Worm (Caenorhabditis elegans) whole organism, dauer: Measurements from ENCODE around the gene F46B3.1.

Source experiments
- unc-62 ChIP-seq: sonication (generic microtip); optimal IDR thresholded peaks from 2 replicates; lab custom pipeline; 2017; ENCODE audit warnings: missing biosample characterization, missing genetic modification reagents, missing genetic modification characterization

The F46B3.1 gene

DNA sequence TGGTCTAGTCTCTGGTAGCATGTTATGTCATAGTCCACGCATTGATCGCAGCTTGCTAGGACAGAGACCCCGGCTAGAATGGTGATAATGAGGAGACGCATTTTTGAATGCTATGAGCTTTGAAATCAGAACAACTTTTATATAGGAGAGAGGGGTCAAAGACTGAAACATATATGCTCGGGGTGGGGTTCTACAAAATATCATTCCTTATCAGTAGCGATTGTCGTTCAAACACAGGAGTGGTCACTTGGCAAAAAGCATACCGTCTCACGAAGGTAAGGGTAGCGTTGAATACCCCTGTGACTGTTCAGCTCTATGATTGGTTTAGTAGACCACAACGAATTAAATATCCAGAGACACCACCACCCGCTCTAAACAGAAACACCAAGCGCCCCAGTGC lies at the start of gene F46B3.1:
Gene F46B3.1, minus strand, starts transcription at position 101 of the 400 bp plus-strand sequence.
- TF ChIP-seq unc-62 (GFP tag; lab: Kevin White, UChicago) = no peak

DNA sequence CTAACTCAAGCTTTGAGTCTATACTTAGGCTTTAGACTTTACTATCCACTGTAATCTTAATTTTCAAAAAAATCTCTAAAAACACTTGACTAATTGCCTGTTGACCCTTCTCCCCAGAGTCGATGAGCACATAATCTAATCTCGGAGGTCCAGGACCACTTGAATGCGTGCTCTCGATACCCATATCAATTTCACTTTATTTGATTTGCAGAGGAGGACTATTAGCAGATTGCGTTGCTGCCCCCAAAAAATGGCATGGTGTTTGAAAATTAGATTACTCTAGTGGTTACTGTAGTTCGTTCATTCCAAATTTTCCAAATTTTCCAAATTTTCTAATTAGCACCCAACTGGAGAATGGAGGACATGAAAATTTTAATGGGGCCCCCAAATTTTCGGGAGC lies 48.5 kb upstream of the F46B3.1 start:
- no peak for TF ChIP-seq unc-62 (GFP tag; lab: Kevin White, UChicago)

- TF ChIP-seq unc-62 (GFP tag; lab: Kevin White, UChicago) = no peak
These were observed 44.9 kb upstream of the F46B3.1 start, which contains the start of gene srxa-15 for ce11 chrV:20641896-20642295. TSS of gene srxa-15 (plus strand) at chrV:20642196.

DNA sequence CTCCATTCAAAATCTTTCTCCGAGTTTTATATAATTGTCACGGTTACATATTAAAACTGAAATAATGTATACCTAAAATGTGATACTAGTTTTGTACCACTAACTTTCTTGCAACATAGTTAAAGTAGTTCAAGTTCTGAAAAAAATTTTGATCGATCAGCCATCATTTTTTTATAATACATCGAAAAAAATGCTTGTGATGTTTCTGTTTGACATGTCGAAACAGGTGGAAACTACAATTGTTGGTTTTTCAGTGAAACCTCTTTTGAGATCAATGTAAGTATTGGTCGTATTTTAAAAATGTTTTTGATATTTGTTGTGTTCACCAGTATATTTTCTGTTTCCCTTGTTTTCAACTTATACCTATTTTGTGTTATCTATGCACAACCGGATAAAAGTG lies 42.3 kb upstream of the F46B3.1 start, which contains the start of gene srxa-14:
Gene srxa-14, plus strand, starts transcription at position 301 of the 400 bp plus-strand sequence.
- no peak for TF ChIP-seq unc-62 (GFP tag; lab: Kevin White, UChicago)

DNA sequence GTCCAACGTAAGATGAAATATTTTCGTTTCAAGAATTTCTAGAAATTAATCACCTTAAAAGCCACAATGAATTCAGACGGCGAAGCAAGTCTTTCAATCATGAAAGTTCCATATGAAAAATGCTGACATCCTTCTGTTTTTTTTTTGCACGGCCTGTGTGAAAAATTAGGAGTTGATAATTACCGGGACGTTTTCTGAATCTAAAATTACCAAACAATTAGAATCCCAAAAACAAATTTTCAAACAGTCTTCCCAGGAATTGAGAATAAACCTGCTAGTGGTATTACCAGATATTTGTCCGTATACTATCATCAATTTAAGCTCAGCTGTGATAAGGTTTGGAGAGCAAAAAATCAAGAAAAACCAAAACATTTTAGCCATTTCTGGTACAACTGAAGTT lies 41.4 kb upstream of the F46B3.1 start, which contains the start of gene Y44A6B.3:
Gene Y44A6B.3, minus strand, starts transcription at position 101 of the 400 bp plus-strand sequence.
- no peak for TF ChIP-seq unc-62 (GFP tag; lab: Kevin White, UChicago)

DNA sequence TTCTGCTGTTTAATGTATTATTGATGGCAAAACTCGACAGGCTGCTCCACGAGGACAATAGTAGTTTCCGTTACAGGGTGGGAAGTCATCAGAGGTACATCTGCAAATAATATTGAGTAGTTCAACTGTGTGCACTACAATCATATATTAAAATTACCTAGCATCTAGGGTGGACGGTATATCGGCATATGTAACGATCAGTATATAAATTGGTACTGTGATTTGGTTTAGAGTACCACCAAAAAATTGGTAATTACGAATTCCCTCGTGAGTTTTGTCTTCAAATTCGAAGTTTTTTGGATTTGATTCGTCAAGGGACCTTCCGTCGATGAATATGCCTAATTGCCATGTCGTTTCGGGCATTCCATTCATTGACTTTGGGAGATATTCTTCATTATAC lies 39.9 kb upstream of the F46B3.1 start, which contains the start of gene ttr-13:
Gene ttr-13, minus strand, starts transcription at position 101 of the 400 bp plus-strand sequence.
- TF ChIP-seq unc-62 (GFP tag; lab: Kevin White, UChicago) = no peak

DNA sequence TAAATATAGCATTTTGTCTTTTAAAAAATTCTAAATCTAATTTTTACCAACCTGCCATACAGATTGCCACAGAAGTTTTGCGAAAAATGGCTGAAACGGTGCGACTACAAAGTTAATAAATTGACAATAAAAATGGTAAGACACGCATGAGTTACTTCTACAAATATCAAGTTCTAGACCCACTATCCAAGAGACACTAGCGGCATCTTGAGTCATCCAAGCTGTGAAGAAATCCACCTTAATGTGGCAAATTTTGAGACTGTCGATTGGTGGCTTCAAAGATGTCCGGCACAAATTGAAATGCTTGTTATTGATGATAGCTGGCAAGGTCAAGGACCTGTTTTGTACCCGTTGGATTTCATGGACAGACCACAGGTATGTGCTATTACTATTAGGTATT lies 37.4 kb upstream of the F46B3.1 start, which contains the start of gene F46B3.16:
Gene F46B3.16, plus strand, starts transcription at position 301 of the 400 bp plus-strand sequence.
- TF ChIP-seq unc-62 (GFP tag; lab: Kevin White, UChicago) = no peak

DNA sequence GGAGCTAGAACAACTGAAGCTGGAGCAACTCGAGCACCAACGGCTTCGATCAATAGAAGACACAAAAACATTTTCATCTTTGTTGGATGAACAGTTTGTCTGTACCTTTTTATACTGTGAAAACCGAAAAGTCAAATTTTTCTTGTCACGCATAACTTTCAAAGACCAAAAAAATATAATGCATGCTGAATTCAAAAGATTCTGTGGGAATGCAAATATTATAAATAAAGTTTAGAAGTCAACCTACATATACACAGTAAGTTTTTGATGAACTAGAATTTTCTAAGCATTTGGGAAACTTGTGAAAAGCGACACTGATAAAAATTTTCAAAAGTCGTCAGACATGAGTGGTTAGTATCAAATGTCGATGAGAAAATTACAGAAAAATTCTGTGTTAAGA lies 36.6 kb upstream of the F46B3.1 start, which contains the start of gene F46B3.15:
Gene F46B3.15, minus strand, starts transcription at position 101 of the 400 bp plus-strand sequence.
- TF ChIP-seq unc-62 (GFP tag; lab: Kevin White, UChicago) = no peak

ce11 chrV:20631255-20631654 lies 34.3 kb upstream of the F46B3.1 start, which contains the start of gene F46B3.14:
TSS of gene F46B3.14 (minus strand) at chrV:20631355.
- no peak for TF ChIP-seq unc-62 (GFP tag; lab: Kevin White, UChicago)

DNA sequence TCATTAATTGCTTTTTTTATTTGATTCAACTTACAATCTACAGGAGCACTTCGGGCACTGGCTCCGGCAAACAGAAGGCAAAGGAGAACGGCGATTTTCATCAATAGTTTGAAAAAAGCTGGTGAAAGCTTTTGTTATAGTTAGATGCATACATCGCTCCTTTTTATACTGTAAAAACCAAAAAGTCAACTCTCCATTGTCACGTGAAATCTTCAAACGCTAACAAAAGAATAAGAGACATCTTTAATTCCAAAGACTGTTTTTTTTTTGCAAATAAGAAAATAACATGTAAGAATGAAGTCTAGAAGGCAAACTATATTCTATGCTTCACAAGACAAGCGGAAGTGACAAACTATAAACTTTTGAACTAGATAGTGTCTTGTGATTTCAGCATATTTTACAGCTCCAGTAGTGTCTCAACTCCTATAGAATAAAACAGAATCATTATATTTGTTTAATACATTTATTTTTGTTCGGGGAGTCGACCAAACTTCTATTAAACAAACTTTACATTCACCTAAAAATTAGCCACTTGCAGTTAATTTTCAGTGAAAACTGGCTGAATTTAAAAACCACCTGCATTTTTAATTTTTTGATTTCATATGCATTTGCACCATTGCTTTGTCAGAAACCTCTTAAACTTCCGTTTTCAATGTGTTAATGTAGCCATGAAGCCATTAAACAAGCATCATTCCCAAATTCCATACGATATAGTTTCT lies 29.2 kb upstream of the F46B3.1 start, which contains the start of the genes F46B3.9 and srz-18:
Gene F46B3.9, minus strand, starts transcription at position 101 of the 719 bp plus-strand sequence.
Gene srz-18, plus strand, starts transcription at position 669 of the 719 bp plus-strand sequence.
- TF ChIP-seq unc-62 (GFP tag; lab: Kevin White, UChicago) = no peak

- no peak for TF ChIP-seq unc-62 (GFP tag; lab: Kevin White, UChicago)
These were observed 28.3 kb upstream of the F46B3.1 start for ce11 chrV:20625260-20625659.

DNA sequence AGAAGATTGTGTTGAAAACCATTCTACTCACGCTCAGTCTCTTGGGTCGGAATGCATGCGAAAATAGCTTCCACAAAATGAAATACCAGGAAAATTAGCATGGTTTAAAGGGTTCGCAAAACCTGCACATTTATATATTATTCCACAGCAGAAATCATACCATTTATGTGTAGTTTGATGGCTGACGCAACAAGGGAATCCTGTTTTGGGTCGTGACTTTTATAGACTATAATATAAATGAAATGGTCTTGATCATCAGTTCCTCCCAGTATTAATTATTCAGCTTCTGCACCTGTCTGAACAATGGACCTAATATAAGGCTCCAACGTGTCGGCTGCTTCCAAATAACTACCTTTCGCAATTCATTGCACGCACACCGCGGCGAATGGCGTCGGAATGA lies 26.1 kb upstream of the F46B3.1 start, which contains the start of gene F46B3.8:
Gene F46B3.8, minus strand, starts transcription at position 101 of the 400 bp plus-strand sequence.
- TF ChIP-seq unc-62 (GFP tag; lab: Kevin White, UChicago) = no peak

DNA sequence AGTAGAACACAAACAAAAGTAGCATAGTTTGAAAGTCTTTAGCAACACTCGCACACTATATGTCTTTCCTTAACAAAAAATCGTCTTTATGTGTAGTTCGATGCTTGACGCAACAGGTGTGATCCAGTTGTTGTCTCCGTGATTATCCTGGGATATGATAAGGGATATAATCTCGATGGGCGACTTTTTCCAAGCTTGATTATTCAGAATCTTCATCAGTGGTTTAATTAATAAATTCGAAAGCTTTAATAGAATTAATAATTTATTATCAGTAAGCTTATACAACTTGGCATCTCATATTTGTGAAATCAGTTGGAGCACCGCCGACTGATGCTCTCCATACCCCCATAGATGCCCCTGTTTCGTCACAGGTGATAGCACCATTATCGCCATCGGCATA lies 21.7 kb upstream of the F46B3.1 start, which contains the start of gene F46B3.7:
Gene F46B3.7, minus strand, starts transcription at position 101 of the 400 bp plus-strand sequence.
- TF ChIP-seq unc-62 (GFP tag; lab: Kevin White, UChicago) = no peak

ce11 chrV:20609494-20609893 lies 12.5 kb upstream of the F46B3.1 start, which contains the start of gene grd-2:
TSS of gene grd-2 (plus strand) at chrV:20609794.
- TF ChIP-seq unc-62 (GFP tag; lab: Kevin White, UChicago) = no peak

DNA sequence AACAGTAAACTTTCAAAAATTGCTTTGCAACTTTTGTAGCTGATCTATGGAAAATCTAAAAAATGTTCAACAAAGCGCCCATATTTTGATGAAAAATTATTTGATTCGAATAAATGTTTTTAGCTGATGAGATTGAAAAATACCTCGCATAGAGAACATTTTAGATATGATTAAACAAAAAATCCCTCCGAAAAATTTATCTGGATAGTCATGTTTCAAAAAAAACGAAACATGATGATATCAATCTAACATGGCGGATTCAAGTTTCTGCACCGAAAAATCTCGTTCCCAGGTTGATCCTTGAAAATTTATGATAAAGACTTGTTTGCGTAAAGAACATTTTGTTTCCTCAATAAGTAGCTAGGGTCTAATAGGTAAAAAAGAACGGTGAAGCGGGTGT lies 11.7 kb upstream of the F46B3.1 start, which contains the start of gene ttr-12:
Gene ttr-12, minus strand, starts transcription at position 101 of the 400 bp plus-strand sequence.
- TF ChIP-seq unc-62 (GFP tag; lab: Kevin White, UChicago) = no peak

ce11 chrV:20606617-20607016 lies 9.6 kb upstream of the F46B3.1 start, which contains the start of gene F46B3.23:
TSS of gene F46B3.23 (minus strand) at chrV:20606717.
- TF ChIP-seq unc-62 (GFP tag; lab: Kevin White, UChicago) = no peak
